Worm (Caenorhabditis elegans): ENCODE data around the gene Y39A3A.4.

- TF ChIP-seq ama-1 (optimal IDR thresholded peaks at IDR 0.05) = no peak
- TF ChIP-seq ama-1 (GFP tag; optimal IDR thresholded peaks at IDR 0.05) = no peak
- TF ChIP-seq sdz-38 (tag; optimal IDR thresholded peaks at IDR 0.05) = no peak
- TF ChIP-seq zfh-2 (GFP tag; conservative IDR thresholded peaks at IDR 0.05) = no peak
- TF ChIP-seq nhr-90 (tag; optimal IDR thresholded peaks at IDR 0.05) = no peak
- no peak for TF ChIP-seq unc-130 (GFP tag; optimal IDR thresholded peaks at IDR 0.05)
- TF ChIP-seq ceh-40 (GFP tag; IDR thresholded peaks at IDR 0.05) = no peak
Observed at ce11 chrIII:2098185-2098584, 21.8 kb upstream of the Y39A3A.4 start.

All from whole organism, young adult.